Worm (Caenorhabditis elegans) whole organism, dauer: ENCODE data around the gene rib-1.

ENCODE experiments used
- unc-62 ChIP-seq: sonication (generic microtip); optimal IDR thresholded peaks from 2 replicates; lab custom pipeline; 2017; ENCODE audit warnings: missing biosample characterization, missing genetic modification reagents, missing genetic modification characterization

Gene rib-1

ce11 chrIV:11586484-11586883 lies 7.9 kb downstream of the rib-1 start:
- TF ChIP-seq unc-62 (GFP tag; lab: Kevin White, UChicago) = no peak

- TF ChIP-seq unc-62 (GFP tag; lab: Kevin White, UChicago) = no peak
Observed at ce11 chrIV:11592165-11592564, 13.6 kb downstream of the rib-1 start, which contains the start of gene spe-36. spe-36 (minus strand) TSS chrIV:11592265.

ce11 chrIV:11592820-11593219 lies 14.2 kb downstream of the rib-1 start:
- TF ChIP-seq unc-62 (GFP tag; lab: Kevin White, UChicago) = no peak

ce11 chrIV:11593415-11594190 lies 15.0 kb downstream of the rib-1 start, which contains the start of gene F40F11.3:
F40F11.3 (minus strand) TSS chrIV:11594003.
- no peak for TF ChIP-seq unc-62 (GFP tag; lab: Kevin White, UChicago)

- TF ChIP-seq unc-62 (GFP tag; lab: Kevin White, UChicago) = no peak
Observed at ce11 chrIV:11594191-11594673, 15.6 kb downstream of the rib-1 start, which contains the start of gene mig-38. mig-38 (plus strand) TSS chrIV:11594244.

ce11 chrIV:11597079-11597478 lies 18.5 kb downstream of the rib-1 start:
- no peak for TF ChIP-seq unc-62 (GFP tag; lab: Kevin White, UChicago)

ce11 chrIV:11599717-11600116 lies 21.1 kb downstream of the rib-1 start:
- no peak for TF ChIP-seq unc-62 (GFP tag; lab: Kevin White, UChicago)

ce11 chrIV:11601721-11602405 lies 23.3 kb downstream of the rib-1 start:
- no peak for TF ChIP-seq unc-62 (GFP tag; lab: Kevin White, UChicago)

ce11 chrIV:11602498-11603068 lies 24.0 kb downstream of the rib-1 start, which contains the start of gene rps-11:
rps-11 (plus strand) TSS chrIV:11602641.
- no peak for TF ChIP-seq unc-62 (GFP tag; lab: Kevin White, UChicago)

ce11 chrIV:11603265-11603840 lies 24.8 kb downstream of the rib-1 start:
- TF ChIP-seq unc-62 (GFP tag; lab: Kevin White, UChicago) = no peak

- no peak for TF ChIP-seq unc-62 (GFP tag; lab: Kevin White, UChicago)
Observed at ce11 chrIV:11604909-11605308, 26.3 kb downstream of the rib-1 start, which contains the start of the genes ragc-1 and Y24F12A.1. ragc-1 (minus strand) TSS chrIV:11604933. Y24F12A.1 (plus strand) TSS chrIV:11605254.

ce11 chrIV:11620909-11621308 lies 42.3 kb downstream of the rib-1 start, which contains the start of gene dsl-5:
dsl-5 (minus strand) TSS chrIV:11621009.
- TF ChIP-seq unc-62 (GFP tag; lab: Kevin White, UChicago) = no peak

ce11 chrIV:11622336-11622735 lies 43.7 kb downstream of the rib-1 start:
- no peak for TF ChIP-seq unc-62 (GFP tag; lab: Kevin White, UChicago)

ce11 chrIV:11623060-11623459 lies 44.5 kb downstream of the rib-1 start, which contains the start of gene lys-4:
lys-4 (minus strand) TSS chrIV:11623174.
- TF ChIP-seq unc-62 (GFP tag; lab: Kevin White, UChicago) = no peak

ce11 chrIV:11623759-11624287 lies 45.2 kb downstream of the rib-1 start:
- TF ChIP-seq unc-62 (GFP tag; lab: Kevin White, UChicago) = no peak
